Worm (Caenorhabditis elegans) whole organism, L3 larva: Measurements from ENCODE around the gene nhr-136.

ENCODE experiments used
- ZK546.5 ChIP-seq: sonication (generic microtip); optimal IDR thresholded peaks from 2 replicates; lab custom pipeline; 2017; ENCODE audit warnings: missing biosample characterization, missing genetic modification characterization
- aly-2 ChIP-seq: fragments of 150-350 bp; optimal IDR thresholded peaks from 2 replicates; lab custom pipeline; 2014; ENCODE audit warnings: missing biosample characterization, missing genetic modification characterization
- ama-1 ChIP-seq: fragments of 150-350 bp; optimal IDR thresholded peaks from 2 replicates; lab custom pipeline; 2018
- ceh-16 ChIP-seq: sonication (generic microtip); optimal IDR thresholded peaks from 2 replicates; lab custom pipeline; 2017; ENCODE audit warnings: missing biosample characterization, missing genetic modification characterization
- ceh-28 ChIP-seq: fragments of 150-350 bp; optimal IDR thresholded peaks from 2 replicates; lab custom pipeline; 2014; ENCODE audit warnings: missing biosample characterization, missing genetic modification reagents, missing genetic modification characterization
- ceh-82 ChIP-seq: fragments of 150-350 bp; optimal IDR thresholded peaks from 2 replicates; lab custom pipeline; 2014; ENCODE audit warnings: missing biosample characterization, missing genetic modification characterization
- ceh-9 ChIP-seq: sonication (generic microtip); optimal IDR thresholded peaks from 2 replicates; lab custom pipeline; 2018; ENCODE audit warnings: missing biosample characterization, missing genetic modification characterization
- daf-12 ChIP-seq: fragments of 150-350 bp; optimal IDR thresholded peaks from 2 replicates; lab custom pipeline; 2014; ENCODE audit warnings: missing biosample characterization, missing genetic modification reagents, missing genetic modification characterization
- egl-27 ChIP-seq: sonication (generic microtip); optimal IDR thresholded peaks from 4 replicates; lab custom pipeline; 2017; ENCODE audit warnings: missing biosample characterization, missing genetic modification reagents, missing genetic modification characterization
- egl-5 ChIP-seq: fragments of 150-350 bp; optimal IDR thresholded peaks from 2 replicates; lab custom pipeline; 2017; ENCODE audit warnings: missing biosample characterization, missing genetic modification reagents, missing genetic modification characterization, inconsistent platforms
- elt-1 ChIP-seq: fragments of 150-350 bp; optimal IDR thresholded peaks from 2 replicates; lab custom pipeline; 2014; ENCODE audit warnings: missing biosample characterization, missing genetic modification characterization
- elt-2 ChIP-seq: sonication (generic microtip); optimal IDR thresholded peaks from 2 replicates; lab custom pipeline; 2016; ENCODE audit warnings: missing genetic modification reagents, mild to moderate bottlenecking, missing genetic modification characterization, missing compliant biosample characterization
- elt-3 ChIP-seq, 3 experiments: fragments of 150-350 bp in 1 of 3; sonication (generic microtip) in 2 of 3; optimal IDR thresholded peaks; 2 replicates in 2 of 3; 4 replicates in 1 of 3; lab custom pipeline; 2014 to 2017; ENCODE audit warnings: missing biosample characterization in 3 of 3, missing genetic modification characterization in 3 of 3
- fos-1 ChIP-seq: fragments of 150-350 bp; optimal IDR thresholded peaks from 2 replicates; lab custom pipeline; 2014; ENCODE audit warnings: missing biosample characterization, missing genetic modification characterization
- jun-1 ChIP-seq: fragments of 150-350 bp; optimal IDR thresholded peaks from 2 replicates; lab custom pipeline; 2014; ENCODE audit warnings: missing biosample characterization, missing genetic modification reagents, missing genetic modification characterization
- lin-15B ChIP-seq: fragments of 150-350 bp; optimal IDR thresholded peaks from 2 replicates; lab custom pipeline; 2014; ENCODE audit warnings: missing biosample characterization, missing genetic modification characterization
- lin-39 ChIP-seq: fragments of 150-350 bp; optimal IDR thresholded peaks from 2 replicates; lab custom pipeline; 2018; ENCODE audit warnings: missing biosample characterization, missing genetic modification reagents, missing genetic modification characterization
- lsy-12 ChIP-seq: sonication (generic microtip); optimal IDR thresholded peaks from 2 replicates; lab custom pipeline; 2016; ENCODE audit warnings: mild to moderate bottlenecking, missing genetic modification characterization, missing compliant biosample characterization
- mdl-1 ChIP-seq: fragments of 150-350 bp; optimal IDR thresholded peaks from 2 replicates; lab custom pipeline; 2014; ENCODE audit warnings: missing biosample characterization, missing genetic modification characterization
- mml-1 ChIP-seq: fragments of 150-350 bp; sonication (generic microtip); optimal IDR thresholded peaks from 3 replicates; lab custom pipeline; 2014; ENCODE audit warnings: missing biosample characterization, missing genetic modification characterization
- nfya-1 ChIP-seq: sonication (generic microtip); optimal IDR thresholded peaks from 2 replicates; lab custom pipeline; 2017; ENCODE audit warnings: missing genetic modification characterization, mild to moderate bottlenecking, missing compliant biosample characterization, antibody characterized with exemption, moderate library complexity; ENCODE audit not compliant: insufficient read depth
- nhr-237 ChIP-seq: fragments of 150-350 bp; optimal IDR thresholded peaks from 2 replicates; lab custom pipeline; 2014; ENCODE audit warnings: missing biosample characterization, missing genetic modification characterization
- nhr-25 ChIP-seq: sonication (generic microtip); optimal IDR thresholded peaks from 2 replicates; lab custom pipeline; 2017; ENCODE audit warnings: missing biosample characterization, missing genetic modification characterization
- nhr-28 ChIP-seq: fragments of 150-350 bp; optimal IDR thresholded peaks from 2 replicates; lab custom pipeline; 2014; ENCODE audit warnings: missing biosample characterization, missing genetic modification characterization
- nhr-43 ChIP-seq: sonication (generic microtip); optimal IDR thresholded peaks from 2 replicates; lab custom pipeline; 2016; ENCODE audit warnings: mild to moderate bottlenecking, missing genetic modification characterization, missing compliant biosample characterization; ENCODE audit not compliant: poor library complexity, severe bottlenecking
- nhr-67 ChIP-seq: fragments of 150-350 bp; optimal IDR thresholded peaks from 2 replicates; lab custom pipeline; 2014; ENCODE audit warnings: missing biosample characterization, missing genetic modification characterization
- nhr-76 ChIP-seq: fragments of 150-350 bp; sonication (generic microtip); optimal IDR thresholded peaks from 5 replicates; lab custom pipeline; 2014; ENCODE audit warnings: missing biosample characterization, missing genetic modification characterization
- nhr-77 ChIP-seq: fragments of 150-350 bp; optimal IDR thresholded peaks from 2 replicates; lab custom pipeline; 2014; ENCODE audit warnings: missing biosample characterization, missing genetic modification characterization
- pha-4 ChIP-seq: fragments of 150-350 bp; optimal IDR thresholded peaks from 2 replicates; lab custom pipeline; 2014; ENCODE audit warnings: missing biosample characterization, missing genetic modification reagents, missing genetic modification characterization
- pqm-1 ChIP-seq: fragments of 150-350 bp; optimal IDR thresholded peaks from 2 replicates; lab custom pipeline; 2017; ENCODE audit warnings: missing biosample characterization, missing genetic modification characterization, inconsistent platforms
- sea-2 ChIP-seq: fragments of 150-350 bp; sonication (generic microtip); optimal IDR thresholded peaks from 4 replicates; lab custom pipeline; 2014; ENCODE audit warnings: missing biosample characterization, missing genetic modification reagents, missing genetic modification characterization
- snpc-4 ChIP-seq: fragments of 150-350 bp; optimal IDR thresholded peaks from 2 replicates; lab custom pipeline; 2014; ENCODE audit warnings: missing biosample characterization, missing genetic modification characterization
- tbx-2 ChIP-seq: sonication (generic microtip); optimal IDR thresholded peaks from 2 replicates; lab custom pipeline; 2016; ENCODE audit warnings: mild to moderate bottlenecking, missing genetic modification characterization, missing compliant biosample characterization
- unc-39 ChIP-seq: sonication (generic microtip); optimal IDR thresholded peaks from 4 replicates; lab custom pipeline; 2017; ENCODE audit warnings: missing biosample characterization, missing genetic modification characterization
- unc-62 ChIP-seq: fragments of 150-350 bp; sonication (generic microtip); optimal IDR thresholded peaks from 4 replicates; lab custom pipeline; 2014; ENCODE audit warnings: missing biosample characterization, missing genetic modification reagents, missing genetic modification characterization
- ztf-4 ChIP-seq: fragments of 150-350 bp; optimal IDR thresholded peaks from 2 replicates; lab custom pipeline; 2014; ENCODE audit warnings: missing biosample characterization, missing genetic modification characterization

nhr-136 gene

ce11 chrV:12150607-12151006, 43.7 kb downstream of the nhr-136 start, which contains the start of gene che-11:
Gene che-11, minus strand, starts transcription at chrV:12150707.
- TF ChIP-seq nhr-76 (tag; lab: Kevin White, UChicago) (no peak), elt-1 (tag; lab: Kevin White, UChicago) (no peak), elt-3 (tag; optimal IDR thresholded peaks at IDR 0.05; lab: Kevin White, UChicago) (no peak), ceh-16 (tag; lab: Kevin White, UChicago) (no peak), pqm-1 (no peak), elt-2 (tag; lab: Kevin White, UChicago) (no peak), mml-1 (tag; lab: Kevin White, UChicago) (no peak), nhr-77 (no peak), nhr-28 (tag; lab: Kevin White, UChicago) (no peak), mdl-1 (tag; lab: Kevin White, UChicago) (no peak), lin-15B (no peak), nhr-67 (tag; lab: Kevin White, UChicago) (no peak), pha-4 (tag; lab: Kevin White, UChicago) (no peak), ztf-4 (tag; lab: Kevin White, UChicago) (no peak), egl-5 (tag; lab: Kevin White, UChicago) (no peak), tbx-2 (no peak), sea-2 (no peak), nhr-43 (no peak), ZK546.5 (no peak), unc-39 (tag; lab: Kevin White, UChicago) (no peak)
- TF ChIP-seq, all 47 proteins: peak for 0

- TF ChIP-seq egl-5 (tag; lab: Kevin White, UChicago), result no peak
- TF ChIP-seq daf-12 (tag; lab: Kevin White, UChicago), result no peak
- no peak for TF ChIP-seq unc-62
- TF ChIP-seq nhr-25 (tag; lab: Kevin White, UChicago), result no peak
- no peak for TF ChIP-seq egl-27
- no peak for TF ChIP-seq lsy-12 (tag; lab: Kevin White, UChicago)
Measured at ce11 chrV:12152857-12153256, 45.9 kb downstream of the nhr-136 start, which contains the start of gene C27A7.8. Gene C27A7.8, plus strand, starts transcription at chrV:12153157.

ce11 chrV:12153784-12154183, 46.8 kb downstream of the nhr-136 start:
- TF ChIP-seq ceh-28 (tag; lab: Kevin White, UChicago), result no peak
- no peak for TF ChIP-seq ceh-82 (tag; lab: Kevin White, UChicago)
- no peak for TF ChIP-seq nfya-1
- TF ChIP-seq ceh-9 (tag; lab: Kevin White, UChicago), result no peak
- TF ChIP-seq elt-1 (tag; lab: Kevin White, UChicago), result no peak
- no peak for TF ChIP-seq daf-12 (tag; lab: Kevin White, UChicago)
- TF ChIP-seq pha-4 (tag; lab: Kevin White, UChicago), result no peak
- no peak for TF ChIP-seq elt-3 (tag; optimal IDR thresholded peaks at IDR 0.05; lab: Kevin White, UChicago)
- TF ChIP-seq lin-39 (tag; lab: Kevin White, UChicago), result no peak
- TF ChIP-seq nhr-67 (tag; lab: Kevin White, UChicago), result no peak
- no peak for TF ChIP-seq nhr-28 (tag; lab: Kevin White, UChicago)
- TF ChIP-seq nhr-76 (tag; lab: Kevin White, UChicago), result no peak

ce11 chrV:12154554-12154953, 47.6 kb downstream of the nhr-136 start, which contains the start of gene C27A7.9:
Gene C27A7.9, minus strand, starts transcription at chrV:12154654.
- TF ChIP-seq aly-2 (tag; lab: Kevin White, UChicago), result no peak
- TF ChIP-seq mml-1 (tag; lab: Kevin White, UChicago), result no peak
- TF ChIP-seq ZK546.5, result no peak
- TF ChIP-seq jun-1 (tag; lab: Kevin White, UChicago), result no peak
- TF ChIP-seq daf-12 (tag; lab: Kevin White, UChicago), result no peak
- no peak for TF ChIP-seq fos-1 (tag; lab: Kevin White, UChicago)
- TF ChIP-seq pqm-1, result no peak
- no peak for TF ChIP-seq egl-27
- TF ChIP-seq tbx-2, result no peak
- TF ChIP-seq nhr-237 (tag; lab: Kevin White, UChicago), result no peak
- TF ChIP-seq ama-1 (lab: Kevin White, UChicago), result no peak
- no peak for TF ChIP-seq snpc-4 (tag; lab: Kevin White, UChicago)
- no peak for TF ChIP-seq ztf-4 (tag; lab: Kevin White, UChicago)
